Fruit fly (Drosophila melanogaster) whole organism, prepupa: ENCODE measurements around the gene Vlet.

Experiments used
- Blimp-1 ChIP-seq: fragments of 200-800 bp; sonication (Bioruptor generic); optimal IDR thresholded peaks from 3 replicates; lab custom pipeline; 2017; ENCODE audit warnings: missing biosample characterization, missing genetic modification characterization, mild to moderate bottlenecking, moderate library complexity, missing genetic modification reagents
- CG10669 ChIP-seq: fragments of 200-800 bp; sonication (Bioruptor generic); optimal IDR thresholded peaks from 3 replicates; lab custom pipeline; 2018; ENCODE audit warnings: missing biosample characterization, mild to moderate bottlenecking, missing genetic modification characterization, moderate library complexity
- CG11294 ChIP-seq: fragments of 200-800 bp; sonication (Bioruptor generic); IDR thresholded peaks from 2 replicates; pipeline ENCODE4 v1.3.6; 2022; ENCODE audit warnings: missing biosample characterization, missing genetic modification characterization
- CG11762 ChIP-seq: fragments of 200-800 bp; sonication (Bioruptor generic); optimal IDR thresholded peaks from 3 replicates; lab custom pipeline; 2016; ENCODE audit warnings: missing biosample characterization, missing genetic modification characterization; ENCODE audit not compliant: insufficient read depth
- CG11902 ChIP-seq: fragments of 200-800 bp; sonication (Bioruptor generic); optimal IDR thresholded peaks from 3 replicates; lab custom pipeline; 2016; ENCODE audit warnings: missing biosample characterization, missing genetic modification characterization
- CG15336 ChIP-seq: fragments of 200-800 bp; sonication (Bioruptor generic); IDR thresholded peaks from 2 replicates; pipeline ENCODE4 v1.3.6; 2022; ENCODE audit warnings: missing biosample characterization, missing genetic modification characterization
- CG1621 ChIP-seq: fragments of 200-800 bp; sonication (Bioruptor generic); optimal IDR thresholded peaks from 3 replicates; lab custom pipeline; 2018; ENCODE audit warnings: missing biosample characterization, mild to moderate bottlenecking, missing genetic modification characterization
- CG16779 ChIP-seq: fragments of 200-800 bp; sonication (Bioruptor generic); optimal IDR thresholded peaks from 3 replicates; lab custom pipeline; 2017; ENCODE audit warnings: missing biosample characterization, mild to moderate bottlenecking, missing genetic modification characterization
- CG3032 ChIP-seq: fragments of 200-800 bp; optimal IDR thresholded peaks from 2 replicates; lab custom pipeline; 2019; ENCODE audit warnings: missing biosample characterization, mild to moderate bottlenecking, missing genetic modification characterization, moderate library complexity
- CG31627 ChIP-seq: fragments of 200-800 bp; sonication (Bioruptor generic); optimal IDR thresholded peaks from 3 replicates; lab custom pipeline; 2016; ENCODE audit warnings: missing biosample characterization, missing genetic modification characterization
- CG32006 ChIP-seq: fragments of 200-800 bp; sonication (Bioruptor generic); optimal IDR thresholded peaks from 3 replicates; lab custom pipeline; 2017; ENCODE audit warnings: missing biosample characterization, mild to moderate bottlenecking, missing genetic modification characterization
- CG34406 ChIP-seq: fragments of 200-800 bp; sonication (Bioruptor generic); optimal IDR thresholded peaks from 3 replicates; lab custom pipeline; 2016; ENCODE audit warnings: missing biosample characterization, missing genetic modification characterization
- CG4318 ChIP-seq: fragments of 200-800 bp; sonication (Bioruptor generic); optimal IDR thresholded peaks from 3 replicates; lab custom pipeline; 2017; ENCODE audit warnings: missing biosample characterization, mild to moderate bottlenecking, missing genetic modification characterization
- CG6163 ChIP-seq: fragments of 200-800 bp; sonication (Bioruptor generic); IDR thresholded peaks from 3 replicates; pipeline ENCODE4 v1.3.6; 2022; ENCODE audit warnings: missing biosample characterization, missing genetic modification characterization
- CG6276 ChIP-seq: fragments of 200-800 bp; sonication (Bioruptor generic); optimal IDR thresholded peaks from 2 replicates; lab custom pipeline; 2017; ENCODE audit warnings: missing biosample characterization, mild to moderate bottlenecking, missing genetic modification characterization
- CG6808 ChIP-seq: fragments of 200-800 bp; sonication (Bioruptor generic); optimal IDR thresholded peaks from 3 replicates; lab custom pipeline; 2017; ENCODE audit warnings: missing biosample characterization, missing genetic modification characterization, mild to moderate bottlenecking, moderate library complexity, missing genetic modification reagents
- CG6854 ChIP-seq: fragments of 200-800 bp; sonication (Bioruptor generic); optimal IDR thresholded peaks from 2 replicates; lab custom pipeline; 2017; ENCODE audit warnings: missing biosample characterization, mild to moderate bottlenecking, missing genetic modification characterization
- CG8119 ChIP-seq: fragments of 200-800 bp; sonication (Bioruptor generic); IDR thresholded peaks from 3 replicates; pipeline ENCODE4 v1.3.6; 2022; ENCODE audit warnings: missing biosample characterization, missing genetic modification characterization
- CG8319 ChIP-seq: fragments of 200-800 bp; sonication (Bioruptor generic); optimal IDR thresholded peaks from 3 replicates; lab custom pipeline; 2016; ENCODE audit warnings: missing biosample characterization, missing genetic modification characterization
- CG9139 ChIP-seq: fragments of 200-800 bp; sonication (Bioruptor generic); optimal IDR thresholded peaks from 3 replicates; lab custom pipeline; 2017; ENCODE audit warnings: missing biosample characterization, mild to moderate bottlenecking, missing genetic modification characterization
- Eip75B ChIP-seq: fragments of 200-800 bp; sonication (Bioruptor generic); optimal IDR thresholded peaks from 3 replicates; lab custom pipeline; 2016; ENCODE audit warnings: missing biosample characterization, missing genetic modification characterization
- Eip78C ChIP-seq: fragments of 200-800 bp; sonication (Bioruptor generic); peaks from one replicate; lab custom pipeline; 2016; ENCODE audit warnings: missing biosample characterization, missing genetic modification characterization
- Ets21C ChIP-seq: fragments of 200-800 bp; sonication (Bioruptor generic); optimal IDR thresholded peaks from 3 replicates; lab custom pipeline; 2016; ENCODE audit warnings: missing biosample characterization, missing genetic modification characterization
- Gug ChIP-seq: fragments of 200-800 bp; sonication (Bioruptor generic); IDR thresholded peaks from 2 replicates; pipeline ENCODE4 v1.3.6; 2022; ENCODE audit warnings: missing biosample characterization, missing genetic modification characterization
- Hr38 ChIP-seq: sonication (Bioruptor generic); optimal IDR thresholded peaks from 2 replicates; lab custom pipeline; 2016; ENCODE audit warnings: missing biosample characterization, missing genetic modification characterization
- Hr39 ChIP-seq: fragments of 200-800 bp; sonication (Bioruptor generic); optimal IDR thresholded peaks from 2 replicates; lab custom pipeline; 2016; ENCODE audit warnings: missing biosample characterization, missing genetic modification characterization
- Hr4 ChIP-seq: fragments of 200-800 bp; sonication (Bioruptor generic); optimal IDR thresholded peaks from 3 replicates; lab custom pipeline; 2016; ENCODE audit warnings: missing biosample characterization, missing genetic modification characterization
- Met ChIP-seq: fragments of 200-800 bp; sonication (Bioruptor generic); optimal IDR thresholded peaks from 3 replicates; lab custom pipeline; 2016; ENCODE audit warnings: missing biosample characterization, missing genetic modification characterization
- OdsH ChIP-seq: fragments of 200-800 bp; sonication (Bioruptor generic); optimal IDR thresholded peaks from 3 replicates; lab custom pipeline; 2016; ENCODE audit warnings: missing biosample characterization, missing genetic modification characterization
- Smox ChIP-seq: fragments of 200-800 bp; sonication (Bioruptor generic); optimal IDR thresholded peaks from 3 replicates; lab custom pipeline; 2016; ENCODE audit warnings: missing biosample characterization, missing genetic modification characterization
- Sox102F ChIP-seq: fragments of 200-800 bp; sonication (Bioruptor generic); optimal IDR thresholded peaks from 2 replicates; lab custom pipeline; 2016; ENCODE audit warnings: missing biosample characterization, mild to moderate bottlenecking, missing genetic modification characterization
- Sox14 ChIP-seq: fragments of 200-800 bp; sonication (Bioruptor generic); optimal IDR thresholded peaks from 3 replicates; lab custom pipeline; 2016; ENCODE audit warnings: missing biosample characterization, missing genetic modification characterization
- Sox15 ChIP-seq: fragments of 200-800 bp; sonication (Bioruptor generic); optimal IDR thresholded peaks from 3 replicates; lab custom pipeline; 2016; ENCODE audit warnings: missing biosample characterization, missing genetic modification characterization
- achi ChIP-seq: fragments of 200-800 bp; sonication (Bioruptor generic); optimal IDR thresholded peaks from 3 replicates; lab custom pipeline; 2016; ENCODE audit warnings: missing biosample characterization, missing genetic modification characterization
- acj6 ChIP-seq: fragments of 200-800 bp; sonication (Bioruptor generic); optimal IDR thresholded peaks from 3 replicates; lab custom pipeline; 2016; ENCODE audit warnings: missing biosample characterization, missing genetic modification characterization
- cyc ChIP-seq: fragments of 200-800 bp; sonication (Bioruptor generic); optimal IDR thresholded peaks from 3 replicates; lab custom pipeline; 2016; ENCODE audit warnings: missing biosample characterization, missing genetic modification characterization
- dac ChIP-seq: fragments of 200-800 bp; sonication (Bioruptor generic); optimal IDR thresholded peaks from 2 replicates; lab custom pipeline; 2017; ENCODE audit warnings: missing biosample characterization, mild to moderate bottlenecking, missing genetic modification characterization
- dsx ChIP-seq: fragments of 200-800 bp; optimal IDR thresholded peaks from 3 replicates; lab custom pipeline; 2019; ENCODE audit warnings: missing biosample characterization, mild to moderate bottlenecking, missing genetic modification characterization, moderate library complexity; ENCODE audit not compliant: poor library complexity, severe bottlenecking
- esn ChIP-seq: fragments of 200-800 bp; sonication (Bioruptor generic); optimal IDR thresholded peaks from 2 replicates; lab custom pipeline; 2016; ENCODE audit warnings: missing biosample characterization, mild to moderate bottlenecking, missing genetic modification characterization, moderate library complexity
- fd59A ChIP-seq: fragments of 200-800 bp; sonication (Bioruptor generic); optimal IDR thresholded peaks from 2 replicates; lab custom pipeline; 2017; ENCODE audit warnings: missing biosample characterization, mild to moderate bottlenecking, missing genetic modification characterization, missing genetic modification reagents
- fd85E ChIP-seq: fragments of 200-800 bp; sonication (Bioruptor generic); optimal IDR thresholded peaks from 3 replicates; lab custom pipeline; 2016; ENCODE audit warnings: missing biosample characterization, missing genetic modification characterization
- fkh ChIP-seq: fragments of 200-800 bp; sonication (Bioruptor generic); optimal IDR thresholded peaks from 3 replicates; lab custom pipeline; 2017; ENCODE audit warnings: missing biosample characterization, mild to moderate bottlenecking, missing genetic modification characterization, moderate library complexity
- lz ChIP-seq: fragments of 200-800 bp; sonication (Bioruptor generic); optimal IDR thresholded peaks from 3 replicates; lab custom pipeline; 2016; ENCODE audit warnings: missing biosample characterization, missing genetic modification characterization
- net ChIP-seq: fragments of 200-800 bp; sonication (Bioruptor generic); optimal IDR thresholded peaks from 3 replicates; lab custom pipeline; 2016; ENCODE audit warnings: missing biosample characterization, missing genetic modification characterization
- pdm3 ChIP-seq: fragments of 200-800 bp; sonication (Bioruptor generic); optimal IDR thresholded peaks from 3 replicates; lab custom pipeline; 2016; ENCODE audit warnings: missing biosample characterization, missing genetic modification characterization
- salr ChIP-seq, 2 experiments: fragments of 200-800 bp; sonication (Bioruptor generic); optimal IDR thresholded peaks; 3 replicates each; lab custom pipeline; 2016 to 2018; ENCODE audit warnings: missing biosample characterization in 2 of 2, missing genetic modification characterization in 2 of 2, mild to moderate bottlenecking in 1 of 2
- ss ChIP-seq, 2 experiments: fragments of 200-800 bp; sonication (Bioruptor generic); optimal IDR thresholded peaks; 2 replicates in 1 of 2; 3 replicates in 1 of 2; lab custom pipeline; 2017 to 2018; ENCODE audit warnings: mild to moderate bottlenecking in 2 of 2, missing biosample characterization in 2 of 2, missing genetic modification characterization in 2 of 2, moderate library complexity in 1 of 2
- svp ChIP-seq: fragments of 200-800 bp; sonication (Bioruptor generic); peaks from one replicate; lab custom pipeline; 2016; ENCODE audit warnings: missing biosample characterization, missing genetic modification characterization
- topi ChIP-seq: fragments of 200-800 bp; sonication (Bioruptor generic); optimal IDR thresholded peaks from 3 replicates; lab custom pipeline; 2016; ENCODE audit warnings: missing biosample characterization, missing genetic modification characterization

Vlet gene

DNA sequence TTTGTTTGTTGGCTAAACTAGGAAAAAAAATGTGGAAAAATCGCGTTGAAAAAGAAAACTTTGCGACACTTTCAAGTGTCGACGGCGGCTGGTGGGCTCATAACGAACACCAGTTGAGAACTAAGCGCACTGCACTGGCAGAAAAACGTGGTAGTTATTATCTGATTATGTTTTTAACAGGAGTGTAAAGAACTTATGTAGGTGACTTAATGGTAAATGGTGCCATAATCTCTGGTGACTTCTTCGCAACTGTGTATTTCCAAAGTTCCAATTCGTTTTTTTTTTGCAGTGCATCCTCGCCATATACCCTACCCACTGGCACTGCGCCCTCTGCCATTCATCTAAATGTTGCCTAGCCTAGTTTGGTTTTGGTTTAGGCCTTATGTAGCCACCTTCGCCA lies 25.4 kb downstream of the Vlet start (continued):
- TF ChIP-seq lz (GFP tag; lab: Kevin White, UChicago): no peak
- peak; percentile 35 for TF ChIP-seq acj6 (GFP tag; lab: Kevin White, UChicago)
- TF ChIP-seq Smox (GFP tag; lab: Kevin White, UChicago): no peak
- TF ChIP-seq Hr4: peak; percentile 78
- no peak for TF ChIP-seq ss (GFP tag; optimal IDR thresholded peaks at IDR 0.05; lab: Kevin White, UChicago)
- TF ChIP-seq CG15336: peak; percentile 84
- TF ChIP-seq CG6854 (GFP tag; lab: Kevin White, UChicago): no peak
- TF ChIP-seq Gug (GFP tag; lab: Robert Waterston, UW): peak; percentile 70
- no peak for TF ChIP-seq CG3032 (tag; lab: Kevin White, UChicago)
- no peak for TF ChIP-seq Hr39 (GFP tag; lab: Kevin White, UChicago)
- peak; percentile 11 for TF ChIP-seq fd59A (GFP tag; lab: Kevin White, UChicago)
- TF ChIP-seq CG10669: peak; percentile 9

- TF ChIP-seq Sox15 (GFP tag; lab: Kevin White, UChicago) (no peak), topi (GFP tag; lab: Kevin White, UChicago) (peak; percentile 6), CG15336 (peak; percentile 35; the same call in 1 of the 2 replicates), dsx (GFP tag; lab: Kevin White, UChicago) (no peak), Sox102F (GFP tag; lab: Kevin White, UChicago) (no peak), CG34406 (GFP tag; lab: Kevin White, UChicago) (no peak), cyc (GFP tag; lab: Kevin White, UChicago) (no peak), lz (GFP tag; lab: Kevin White, UChicago) (no peak), salr (GFP tag; optimal IDR thresholded peaks at IDR 0.05; lab: Kevin White, UChicago) (no peak), CG4318 (GFP tag; lab: Kevin White, UChicago) (no peak), CG6163 (GFP tag; lab: Robert Waterston, UW) (0 out of 3 replicates have a peak, but pooled peaks have one; percentile 21), Hr38 (GFP tag; lab: Kevin White, UChicago) (no peak), fd85E (no peak), CG11902 (GFP tag; lab: Kevin White, UChicago) (no peak), Ets21C (GFP tag; lab: Kevin White, UChicago) (no peak), CG8319 (GFP tag; lab: Kevin White, UChicago) (no peak), CG6854 (GFP tag; lab: Kevin White, UChicago) (no peak), CG16779 (tag; lab: Kevin White, UChicago) (no peak), ss (GFP tag; optimal IDR thresholded peaks at IDR 0.05; lab: Kevin White, UChicago) (no peak), OdsH (GFP tag; lab: Kevin White, UChicago) (peak; percentile 24), Blimp-1 (no peak), CG1621 (tag; lab: Kevin White, UChicago) (no peak), Eip78C (GFP tag; lab: Kevin White, UChicago) (peak; percentile 31), CG32006 (GFP tag; lab: Kevin White, UChicago) (peak; percentile 59), net (GFP tag; lab: Kevin White, UChicago) (no peak), Eip75B (GFP tag; lab: Kevin White, UChicago) (peak; percentile 19), svp (GFP tag; lab: Kevin White, UChicago) (peak; percentile 65), CG10669 (peak; percentile 19), fkh (GFP tag; lab: Kevin White, UChicago) (no peak), Sox14 (GFP tag; lab: Kevin White, UChicago) (no peak), pdm3 (GFP tag; lab: Kevin White, UChicago) (peak; percentile 30), Gug (GFP tag; lab: Robert Waterston, UW) (no peak), CG6276 (peak; percentile 16), CG8119 (peak; percentile 41; the same call in 1 of the 3 replicates), CG6808 (GFP tag; lab: Kevin White, UChicago) (no peak), achi (GFP tag; lab: Kevin White, UChicago) (peak; percentile 9), CG9139 (no peak), esn (peak; percentile 4), acj6 (GFP tag; lab: Kevin White, UChicago) (peak; percentile 14), CG3032 (tag; lab: Kevin White, UChicago) (peak; percentile 12), CG31627 (GFP tag; lab: Kevin White, UChicago) (no peak), Met (peak; percentile 61), CG11294 (GFP tag; lab: Robert Waterston, UW) (no peak), CG11762 (GFP tag; lab: Kevin White, UChicago) (no peak), dac (no peak)
These were observed 27.0 kb downstream of the Vlet start for dm6 chrX:11651420-11651819.
